Worm (Caenorhabditis elegans) whole organism, mixed stage, embryonic: Measurements from ENCODE around the gene F54B11.7.

ENCODE experiments used
- M03D4.4 ChIP-seq: sonication (generic microtip); optimal IDR thresholded peaks from 2 replicates; lab custom pipeline; 2017; ENCODE audit warnings: mild to moderate bottlenecking, missing genetic modification characterization, missing compliant biosample characterization
- bed-3 ChIP-seq: fragments of 200-800 bp; sonication (Bioruptor generic); optimal IDR thresholded peaks from 3 replicates; lab custom pipeline; 2018; ENCODE audit warnings: mild to moderate bottlenecking, missing genetic modification characterization, moderate library complexity, missing compliant biosample characterization
- blmp-1 ChIP-seq: fragments of 150-350 bp; optimal IDR thresholded peaks from 2 replicates; lab custom pipeline; 2014; ENCODE audit warnings: missing biosample characterization, missing genetic modification characterization
- ceh-43 ChIP-seq: fragments of 200-800 bp; sonication (Bioruptor generic); optimal IDR thresholded peaks from 2 replicates; lab custom pipeline; 2018; ENCODE audit warnings: mild to moderate bottlenecking, missing genetic modification characterization, moderate library complexity, missing compliant biosample characterization
- ceh-83 ChIP-seq: fragments of 200-800 bp; sonication (Bioruptor generic); optimal IDR thresholded peaks from 2 replicates; lab custom pipeline; 2018; ENCODE audit warnings: mild to moderate bottlenecking, missing genetic modification characterization, missing compliant biosample characterization
- ces-1 ChIP-seq: fragments of 150-350 bp; optimal IDR thresholded peaks from 2 replicates; lab custom pipeline; 2014; ENCODE audit warnings: missing biosample characterization, missing genetic modification reagents, missing genetic modification characterization
- cnd-1 ChIP-seq: fragments of 200-800 bp; sonication (Bioruptor generic); optimal IDR thresholded peaks from 2 replicates; lab custom pipeline; 2018; ENCODE audit warnings: mild to moderate bottlenecking, missing genetic modification characterization, missing compliant biosample characterization
- drap-1 ChIP-seq: fragments of 200-800 bp; sonication (Bioruptor generic); optimal IDR thresholded peaks from 3 replicates; lab custom pipeline; 2018; ENCODE audit warnings: mild to moderate bottlenecking, missing genetic modification characterization, missing compliant biosample characterization
- elt-3 ChIP-seq: fragments of 150-350 bp; optimal IDR thresholded peaks from 2 replicates; lab custom pipeline; 2014; ENCODE audit warnings: missing biosample characterization, missing genetic modification characterization
- ham-2 ChIP-seq: fragments of 200-800 bp; sonication (Bioruptor generic); optimal IDR thresholded peaks from 2 replicates; lab custom pipeline; 2018; ENCODE audit warnings: mild to moderate bottlenecking, missing genetic modification characterization, missing compliant biosample characterization
- hlh-1 ChIP-seq: fragments of 150-350 bp; optimal IDR thresholded peaks from 2 replicates; lab custom pipeline; 2014; ENCODE audit warnings: missing biosample characterization, missing genetic modification reagents, missing genetic modification characterization
- lin-32 ChIP-seq: fragments of 200-800 bp; sonication (Bioruptor generic); optimal IDR thresholded peaks from 2 replicates; lab custom pipeline; 2018; ENCODE audit warnings: mild to moderate bottlenecking, missing genetic modification characterization, missing compliant biosample characterization
- lsy-2 ChIP-seq: fragments of 150-350 bp; optimal IDR thresholded peaks from 2 replicates; lab custom pipeline; 2014; ENCODE audit warnings: missing biosample characterization, missing genetic modification characterization
- mab-5 ChIP-seq: fragments of 150-350 bp; optimal IDR thresholded peaks from 2 replicates; lab custom pipeline; 2014; ENCODE audit warnings: missing biosample characterization, missing genetic modification characterization
- mep-1 ChIP-seq: fragments of 150-350 bp; optimal IDR thresholded peaks from 2 replicates; lab custom pipeline; 2017; ENCODE audit warnings: missing biosample characterization, missing genetic modification reagents, missing genetic modification characterization, inconsistent platforms
- nhr-2 ChIP-seq: fragments of 150-350 bp; optimal IDR thresholded peaks from 2 replicates; lab custom pipeline; 2014; ENCODE audit warnings: missing biosample characterization, missing genetic modification characterization
- nhr-237 ChIP-seq: fragments of 150-350 bp; optimal IDR thresholded peaks from 2 replicates; lab custom pipeline; 2014; ENCODE audit warnings: missing biosample characterization, missing genetic modification characterization
- pha-4 ChIP-seq: fragments of 150-350 bp; optimal IDR thresholded peaks from 2 replicates; lab custom pipeline; 2018; ENCODE audit warnings: missing biosample characterization, missing genetic modification reagents, missing genetic modification characterization
- sem-2 ChIP-seq: fragments of 200-800 bp; sonication (Bioruptor generic); optimal IDR thresholded peaks from 2 replicates; lab custom pipeline; 2018; ENCODE audit warnings: mild to moderate bottlenecking, missing genetic modification characterization, missing compliant biosample characterization
- snpc-4 ChIP-seq: fragments of 150-350 bp; optimal IDR thresholded peaks from 2 replicates; lab custom pipeline; 2014; ENCODE audit warnings: missing biosample characterization, missing genetic modification characterization
- sptf-1 ChIP-seq: sonication (generic microtip); optimal IDR thresholded peaks from 2 replicates; lab custom pipeline; 2017; ENCODE audit warnings: mild to moderate bottlenecking, missing genetic modification characterization, moderate library complexity, missing compliant biosample characterization
- unc-120 ChIP-seq: sonication (generic microtip); optimal IDR thresholded peaks from 2 replicates; lab custom pipeline; 2017; ENCODE audit warnings: missing genetic modification characterization, missing compliant biosample characterization; ENCODE audit not compliant: poor library complexity, severe bottlenecking
- unc-39 ChIP-seq: fragments of 150-350 bp; optimal IDR thresholded peaks from 2 replicates; lab custom pipeline; 2014; ENCODE audit warnings: missing biosample characterization, missing genetic modification characterization
- unc-62 ChIP-seq: fragments of 150-350 bp; optimal IDR thresholded peaks from 2 replicates; lab custom pipeline; 2014; ENCODE audit warnings: missing biosample characterization, missing genetic modification reagents, missing genetic modification characterization
- zip-8 ChIP-seq: fragments of 150-350 bp; optimal IDR thresholded peaks from 2 replicates; lab custom pipeline; 2014; ENCODE audit warnings: missing biosample characterization, missing genetic modification characterization
- ztf-11 ChIP-seq: fragments of 150-350 bp; optimal IDR thresholded peaks from 2 replicates; lab custom pipeline; 2014; ENCODE audit warnings: missing biosample characterization, missing genetic modification characterization

Gene F54B11.7

ce11 chrX:13632245-13632644 is 32.0 kb downstream of the F54B11.7 start:
- TF ChIP-seq ces-1: peak; percentile 79
- no peak for TF ChIP-seq lsy-2 (tag; lab: Kevin White, UChicago)
- TF ChIP-seq sptf-1 (tag; lab: Kevin White, UChicago): peak; percentile 17

- TF ChIP-seq snpc-4 (tag; lab: Kevin White, UChicago) (no peak), nhr-2 (tag; lab: Kevin White, UChicago) (no peak)
Measured at ce11 chrX:13633032-13633431, 32.8 kb downstream of the F54B11.7 start.

ce11 chrX:13633876-13634479 is 33.7 kb downstream of the F54B11.7 start:
- TF ChIP-seq mep-1 (tag; lab: Kevin White, UChicago) (no peak), zip-8 (tag; lab: Kevin White, UChicago) (peak; percentile 28), ces-1 (peak; percentile 72)

DNA sequence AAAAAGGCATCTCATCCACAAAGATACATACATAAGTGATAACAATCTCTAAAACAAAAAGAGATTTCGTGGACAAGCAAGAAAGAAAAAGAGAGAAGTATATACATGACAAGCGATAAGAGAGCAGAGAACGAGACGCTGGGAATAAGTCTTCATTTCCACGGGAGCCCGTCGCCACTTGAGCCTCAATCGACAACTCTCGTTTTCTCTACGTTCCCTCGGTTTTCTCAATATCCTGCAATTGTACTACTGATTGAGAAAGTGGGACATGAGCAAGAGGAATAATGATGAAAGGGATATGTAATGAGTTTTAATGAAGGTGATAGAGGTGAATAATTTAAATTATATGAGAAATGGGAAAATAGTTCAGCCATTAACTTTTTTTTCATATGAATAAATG is 37.3 kb downstream of the F54B11.7 start:
- no peak for TF ChIP-seq ceh-43 (GFP tag; lab: Kevin White, UChicago)
- peak; percentile 7 for TF ChIP-seq hlh-1 (tag; lab: Kevin White, UChicago)
- TF ChIP-seq unc-120 (tag; lab: Kevin White, UChicago): peak; percentile 43
- no peak for TF ChIP-seq ceh-83 (GFP tag; lab: Kevin White, UChicago)
- no peak for TF ChIP-seq ham-2 (GFP tag; lab: Kevin White, UChicago)
- peak; percentile 45 for TF ChIP-seq unc-62 (GFP tag; lab: Kevin White, UChicago)
- TF ChIP-seq mab-5 (tag; lab: Kevin White, UChicago): no peak
- TF ChIP-seq, all 35 proteins: peak for 3

DNA sequence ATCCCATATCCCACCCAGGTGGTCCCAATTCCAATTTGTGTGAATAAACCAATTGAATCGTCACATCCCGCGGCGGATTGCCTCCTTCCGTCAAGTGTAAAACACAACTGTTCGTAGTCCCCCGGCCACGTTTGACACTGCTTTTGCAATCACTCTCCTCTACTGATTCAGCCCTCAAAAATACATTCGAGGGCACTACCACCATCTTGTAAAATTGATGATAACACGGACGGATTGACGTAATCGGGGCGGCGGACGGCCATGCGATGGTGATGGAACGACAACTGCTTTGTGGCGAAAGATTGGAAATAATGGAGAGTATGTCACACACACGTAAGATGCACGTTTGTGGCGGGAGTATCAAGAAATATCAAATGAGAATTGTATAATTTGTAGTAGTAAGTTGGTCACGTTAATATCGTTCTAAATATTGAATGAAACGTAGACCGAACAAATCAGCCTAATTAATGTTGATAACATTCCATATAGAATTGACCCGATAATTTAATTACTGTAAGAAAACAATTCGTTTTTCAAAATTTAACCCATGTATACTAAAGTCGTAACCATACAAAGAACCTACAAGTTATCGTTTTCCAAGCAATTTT is 38.2 kb downstream of the F54B11.7 start:
- TF ChIP-seq ham-2 (GFP tag; lab: Kevin White, UChicago) (no peak), unc-62 (GFP tag; lab: Kevin White, UChicago) (peak; percentile 28), unc-120 (tag; lab: Kevin White, UChicago) (peak; percentile 84), drap-1 (no peak), hlh-1 (tag; lab: Kevin White, UChicago) (peak; percentile 45)

DNA sequence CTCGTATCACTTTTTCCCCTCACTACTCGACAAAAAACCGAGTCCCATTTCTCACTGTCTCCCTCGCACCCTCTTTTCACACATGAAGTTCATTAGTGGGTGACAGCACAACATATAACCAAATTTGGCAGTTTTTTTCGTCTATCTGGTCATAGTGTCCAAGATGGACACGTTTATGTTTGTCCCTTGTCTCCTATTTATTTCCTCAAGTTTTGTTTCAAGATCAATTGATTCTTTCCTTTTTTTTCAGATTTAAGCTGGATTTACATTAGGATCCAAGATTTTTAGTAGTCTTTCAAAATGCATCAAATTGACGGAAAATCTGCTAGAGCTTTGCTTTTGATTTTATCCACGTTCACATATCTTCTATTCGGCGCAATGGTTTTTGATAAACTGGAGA is 39.3 kb downstream of the F54B11.7 start, which contains the start of gene twk-20:
Gene twk-20 (plus strand): TSS at position 301 of the 400 bp plus-strand sequence.
- TF ChIP-seq M03D4.4 (tag; lab: Kevin White, UChicago) (no peak), ces-1 (peak; percentile 20)

DNA sequence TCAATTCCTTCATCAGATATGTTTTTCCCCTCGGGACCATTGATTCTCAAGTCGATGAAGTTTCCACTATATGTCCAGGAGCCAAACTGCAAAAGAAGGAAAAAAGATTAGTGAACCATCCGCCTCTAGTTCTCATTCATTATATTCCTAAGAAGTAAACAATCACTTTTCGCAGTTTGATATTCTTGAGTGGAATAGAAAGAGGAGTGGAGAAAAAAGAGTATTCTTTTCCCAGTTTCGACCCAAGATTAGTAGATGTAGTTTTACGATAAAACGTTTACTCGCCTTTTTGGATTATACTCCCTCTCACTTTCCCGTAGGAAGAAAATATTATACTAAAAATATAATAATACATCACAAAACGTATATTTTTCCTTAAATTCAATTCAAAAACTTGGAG is 44.6 kb downstream of the F54B11.7 start:
- TF ChIP-seq elt-3 (tag; lab: Kevin White, UChicago): no peak
- TF ChIP-seq unc-62 (GFP tag; lab: Kevin White, UChicago): no peak
- no peak for TF ChIP-seq unc-39 (tag; lab: Kevin White, UChicago)
- TF ChIP-seq bed-3 (GFP tag; lab: Kevin White, UChicago): no peak
- TF ChIP-seq, all 35 proteins: peak for 0

ce11 chrX:13646798-13647197 is 46.6 kb downstream of the F54B11.7 start, which contains the start of gene acr-9:
Gene acr-9 (minus strand): TSS chrX:13646898.
- TF ChIP-seq unc-62 (GFP tag; lab: Kevin White, UChicago): no peak
- TF ChIP-seq ztf-11 (tag; lab: Kevin White, UChicago): no peak
- TF ChIP-seq cnd-1: no peak
- TF ChIP-seq hlh-1 (tag; lab: Kevin White, UChicago): no peak
- no peak for TF ChIP-seq snpc-4 (tag; lab: Kevin White, UChicago)
- no peak for TF ChIP-seq drap-1
- no peak for TF ChIP-seq zip-8 (tag; lab: Kevin White, UChicago)
- TF ChIP-seq pha-4 (tag; lab: Kevin White, UChicago): no peak
- TF ChIP-seq sem-2: no peak
- no peak for TF ChIP-seq ceh-83 (GFP tag; lab: Kevin White, UChicago)
- TF ChIP-seq blmp-1 (tag; lab: Kevin White, UChicago): no peak
- no peak for TF ChIP-seq ceh-43 (GFP tag; lab: Kevin White, UChicago)
- no peak for TF ChIP-seq unc-39 (tag; lab: Kevin White, UChicago)
- TF ChIP-seq ces-1: no peak
- no peak for TF ChIP-seq ham-2 (GFP tag; lab: Kevin White, UChicago)
- no peak for TF ChIP-seq lin-32 (GFP tag; lab: Kevin White, UChicago)
- TF ChIP-seq nhr-237 (tag; lab: Kevin White, UChicago): no peak
